Fruit fly (Drosophila melanogaster) whole organism, wandering third instar larva: ENCODE measurements around the gene CG8668.
A peak's percentile ranks its signal among the peaks of the same experiment; 100 is the strongest.

Experiments
- GATAd ChIP-seq: sonication (Bioruptor generic); optimal IDR thresholded peaks from 2 replicates; lab custom pipeline; 2016; ENCODE audit warnings: missing biosample characterization, missing genetic modification characterization
- Sp1 ChIP-seq: fragments of 200-800 bp; sonication (Bioruptor generic); optimal IDR thresholded peaks from 3 replicates; lab custom pipeline; 2019; ENCODE audit warnings: missing biosample characterization, mild to moderate bottlenecking, missing genetic modification characterization, moderate library complexity
- dl ChIP-seq, 2 experiments: fragments of 175-275, 200-275 bp in 1 of 2; fragments of 200-275 bp in 1 of 2; sonication (Bioruptor generic); optimal IDR thresholded peaks; lab custom pipeline; 2018; ENCODE audit warnings: mild to moderate bottlenecking in 2 of 2, missing biosample characterization in 2 of 2, missing genetic modification characterization in 2 of 2, moderate library complexity in 2 of 2; ENCODE audit not compliant: partially characterized antibody in 2 of 2, insufficient read depth in 1 of 2
- h ChIP-seq: fragments of 200-800 bp; sonication (Bioruptor generic); optimal IDR thresholded peaks from 3 replicates; lab custom pipeline; 2016; ENCODE audit warnings: missing biosample characterization, mild to moderate bottlenecking, missing genetic modification characterization
- pan ChIP-seq: fragments of >200 bp; optimal IDR thresholded peaks from 2 replicates; lab custom pipeline; 2017
- psq ChIP-seq: fragments of 200-800 bp; sonication (Bioruptor generic); optimal IDR thresholded peaks from 3 replicates; lab custom pipeline; 2017; ENCODE audit warnings: missing biosample characterization, mild to moderate bottlenecking, missing genetic modification characterization, moderate library complexity
- usp ChIP-seq: fragments of >200 bp; optimal IDR thresholded peaks from 2 replicates; lab custom pipeline; 2017; ENCODE audit warnings: missing biosample characterization, missing genetic modification characterization

dm6 chr2L:8083427-8084295 is 43.1 kb upstream of the CG8668 start:
- TF ChIP-seq h (GFP tag; lab: Kevin White, UChicago) (peak; percentile 6), usp (GFP tag; lab: Kevin White, UChicago) (no peak), dl (GFP tag; optimal IDR thresholded peaks at IDR 0.05; lab: Kevin White, UChicago; ENCODE audit: insufficient read depth in 1 of 2, partially characterized antibody in 2 of 2) (peak in 1 of 2 experiments; percentile 63), psq (GFP tag; lab: Kevin White, UChicago) (peak; percentile 24), pan (lab: Kevin White, UChicago) (no peak), Sp1 (GFP tag; lab: Kevin White, UChicago) (peak; percentile 15), GATAd (GFP tag; lab: Kevin White, UChicago) (no peak)
